Fruit fly (Drosophila melanogaster): ENCODE measurements around the gene CG12481.

Gene CG12481

dm6 chrX:14208426-14209208, 21.6 kb downstream of the CG12481 start (continued):
- TF ChIP-seq H15 (GFP tag; IDR thresholded peaks at IDR 0.05) (peak; percentile 41; the same call in 1 of the 3 replicates), CG17328 (GFP tag; IDR thresholded peaks at IDR 0.05) (peak; percentile 79), CG7745 (tag; optimal IDR thresholded peaks at IDR 0.05) (no peak), Mes4 (GFP tag; optimal IDR thresholded peaks at IDR 0.05) (peak; percentile 3), jigr1 (GFP tag; IDR thresholded peaks at IDR 0.05) (no peak), salm (tag; optimal IDR thresholded peaks at IDR 0.05) (peak; percentile 48), Sry-δ (GFP tag; optimal IDR thresholded peaks at IDR 0.05) (peak; percentile 2), klu (GFP tag; IDR thresholded peaks at IDR 0.05) (no peak), CG1233 (GFP tag; optimal IDR thresholded peaks at IDR 0.05) (peak; percentile 63), kah (GFP tag; optimal IDR thresholded peaks at IDR 0.05) (peak; percentile 49), ken (GFP tag; IDR thresholded peaks at IDR 0.05) (no peak; the same call in 2 of the 3 replicates), CG4328 (GFP tag; optimal IDR thresholded peaks at IDR 0.05) (peak; percentile 50), twi (tag; optimal IDR thresholded peaks at IDR 0.05) (no peak), cato (GFP tag; optimal IDR thresholded peaks at IDR 0.05; ENCODE audit: borderline replicate concordance) (no peak), E2f2 (GFP tag; IDR thresholded peaks at IDR 0.05) (peak; percentile 51), CG15696 (tag; optimal IDR thresholded peaks at IDR 0.05) (peak; percentile 57), CG9609 (GFP tag; optimal IDR thresholded peaks at IDR 0.05) (peak; percentile 22), CG6689 (GFP tag; IDR thresholded peaks at IDR 0.05) (peak; percentile 55), crc (GFP tag; optimal IDR thresholded peaks at IDR 0.05) (peak; percentile 1), GATAe (GFP tag; conservative IDR thresholded peaks at IDR 0.05) (peak; percentile 88), CG10431 (GFP tag; optimal IDR thresholded peaks at IDR 0.05) (no peak), Oli (tag; optimal IDR thresholded peaks at IDR 0.05) (peak; percentile 65), CG33213 (GFP tag; optimal IDR thresholded peaks at IDR 0.05) (no peak), fd3F (GFP tag; optimal IDR thresholded peaks at IDR 0.05) (no peak), pfk (GFP tag; optimal IDR thresholded peaks at IDR 0.05) (no peak), CG43689 (GFP tag; IDR thresholded peaks at IDR 0.05) (no peak), CG10366 (GFP tag; IDR thresholded peaks at IDR 0.05) (peak; percentile 42; the same call in 1 of the 2 replicates), MTF-1 (GFP tag; optimal IDR thresholded peaks at IDR 0.05; ENCODE audit: borderline replicate concordance) (peak; percentile 74), YL-1 (GFP tag; optimal IDR thresholded peaks at IDR 0.05) (peak; percentile 0), HLH4C (GFP tag; IDR thresholded peaks at IDR 0.05; ENCODE audit: partially characterized antibody) (no peak), Blimp-1 (GFP tag; optimal IDR thresholded peaks at IDR 0.05) (peak; percentile 77), vnd (GFP tag; IDR thresholded peaks at IDR 0.05; ENCODE audit: partially characterized antibody) (no peak), HHEX (GFP tag; optimal IDR thresholded peaks at IDR 0.05) (peak; percentile 48), bab2 (GFP tag; optimal IDR thresholded peaks at IDR 0.05) (no peak), sr (GFP tag; IDR thresholded peaks at IDR 0.05) (no peak), CG3163 (GFP tag; optimal IDR thresholded peaks at IDR 0.05) (peak; percentile 30), bsh (GFP tag; optimal IDR thresholded peaks at IDR 0.05) (peak; percentile 39 to 82), zf30C (GFP tag; optimal IDR thresholded peaks at IDR 0.05) (no peak), ab (GFP tag; optimal IDR thresholded peaks at IDR 0.05) (no peak), Spps (tag; optimal IDR thresholded peaks at IDR 0.05) (peak; percentile 63), CG4360 (GFP tag; IDR thresholded peaks at IDR 0.05) (peak; percentile 83), kni (GFP tag; optimal IDR thresholded peaks at IDR 0.05) (peak; percentile 16), Opbp (GFP tag; IDR thresholded peaks at IDR 0.05; ENCODE audit: partially characterized antibody) (no peak), Ptx1 (GFP tag; IDR thresholded peaks at IDR 0.05) (peak; percentile 62), H2.0 (GFP tag; IDR thresholded peaks at IDR 0.05) (peak; percentile 47), caup (GFP tag; optimal IDR thresholded peaks at IDR 0.05; ENCODE audit: severe bottlenecking) (no peak), CG14441 (GFP tag; IDR thresholded peaks at IDR 0.05) (peak; percentile 44; the same call in 1 of the 2 replicates), CG8388 (GFP tag; optimal IDR thresholded peaks at IDR 0.05) (peak; percentile 77), Xbp1 (GFP tag; optimal IDR thresholded peaks at IDR 0.05) (peak; percentile 62)
